Fruit fly (Drosophila melanogaster): ENCODE measurements around the gene Tcs6.

DNA sequence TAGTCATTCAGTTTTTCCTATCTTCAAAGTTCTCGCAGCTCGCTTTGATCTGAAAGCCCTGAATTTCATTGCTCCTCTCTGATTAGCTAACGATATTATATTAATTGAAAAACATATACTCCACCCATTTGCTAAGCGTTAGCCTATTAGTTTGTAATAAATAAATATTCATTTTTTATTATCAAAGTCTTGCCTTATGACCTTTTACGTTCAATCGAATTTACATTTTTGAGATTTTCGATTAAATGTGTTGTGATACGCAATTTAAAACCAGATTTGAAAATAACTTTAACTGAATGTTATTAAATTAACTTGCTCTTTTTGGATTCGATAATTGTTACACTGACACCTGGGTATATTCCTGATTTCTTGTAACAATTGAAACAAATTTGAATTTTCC, 4.9 kb upstream of the Tcs6 start, which contains the start of gene CG14551:
- no peak for TF ChIP-seq insv (optimal IDR thresholded peaks at IDR 0.05)
- no peak for TF ChIP-seq h (optimal IDR thresholded peaks at IDR 0.05)
- TF ChIP-seq psq (optimal IDR thresholded peaks at IDR 0.05): no peak
- TF ChIP-seq ttk (optimal IDR thresholded peaks at IDR 0.05): no peak
- no peak for TF ChIP-seq Sin3A (optimal IDR thresholded peaks at IDR 0.05)
